Worm (Caenorhabditis elegans): ENCODE measurements around the gene pst-1.
A peak's percentile ranks its signal among the peaks of the same experiment; 100 is the strongest.

pst-1 gene

DNA sequence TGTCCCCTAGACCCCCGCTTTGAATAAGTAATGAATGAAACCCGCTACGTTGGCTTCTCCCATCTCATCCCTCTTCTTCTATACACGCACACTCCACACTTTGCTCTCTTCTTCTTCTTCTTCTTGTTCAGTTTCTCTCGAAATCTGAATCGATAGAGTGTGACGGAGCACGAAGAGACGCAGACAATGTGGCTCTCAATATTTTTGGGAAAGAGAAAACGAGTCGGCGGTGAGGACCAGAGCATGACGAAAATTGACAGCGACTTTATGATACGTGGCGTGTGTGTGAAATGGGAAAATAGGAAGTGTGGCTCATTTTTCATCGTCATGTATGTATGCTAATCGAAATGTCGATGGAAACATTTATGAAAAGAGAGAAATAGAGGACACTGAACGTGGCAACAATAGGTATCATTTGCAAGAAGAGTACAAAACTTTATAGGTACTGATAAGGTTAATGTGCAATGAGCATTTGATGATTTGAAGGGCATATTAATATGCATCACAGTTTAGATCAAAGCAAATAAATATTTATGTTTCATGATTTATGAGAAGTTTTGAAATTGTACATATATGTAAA is 48.3 kb downstream of the pst-1 start (continued):
- TF ChIP-seq cebp-1 (GFP tag; IDR thresholded peaks at IDR 0.05) = no peak
- TF ChIP-seq cebp-1 (tag; optimal IDR thresholded peaks at IDR 0.05) = no peak

DNA sequence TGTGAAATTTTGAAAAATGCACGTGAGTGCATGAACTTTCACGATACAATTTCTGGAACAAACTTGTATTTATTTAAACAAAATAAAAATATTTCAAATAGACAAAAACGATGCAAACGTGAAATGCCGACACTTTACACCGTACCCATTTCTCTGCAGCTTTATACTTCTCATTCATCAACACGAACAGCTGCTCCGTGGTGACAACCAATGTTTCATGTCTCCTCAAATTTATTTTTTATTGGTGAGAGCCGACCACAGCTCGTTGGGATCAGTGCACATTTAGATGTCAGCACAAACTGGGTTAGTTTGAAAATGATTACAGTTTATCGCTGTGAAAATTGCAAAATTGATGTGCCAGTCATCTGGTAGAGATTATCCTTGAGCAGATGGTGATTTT is 52.3 kb downstream of the pst-1 start:
- no peak for TF ChIP-seq hmg-1.2 (GFP tag; IDR thresholded peaks at IDR 0.05)
- no peak for TF ChIP-seq lsl-1 (GFP tag; optimal IDR thresholded peaks at IDR 0.05)
- no peak for TF ChIP-seq nhr-120 (GFP tag; IDR thresholded peaks at IDR 0.05)
- no peak for TF ChIP-seq nhr-179 (tag; optimal IDR thresholded peaks at IDR 0.05)

DNA sequence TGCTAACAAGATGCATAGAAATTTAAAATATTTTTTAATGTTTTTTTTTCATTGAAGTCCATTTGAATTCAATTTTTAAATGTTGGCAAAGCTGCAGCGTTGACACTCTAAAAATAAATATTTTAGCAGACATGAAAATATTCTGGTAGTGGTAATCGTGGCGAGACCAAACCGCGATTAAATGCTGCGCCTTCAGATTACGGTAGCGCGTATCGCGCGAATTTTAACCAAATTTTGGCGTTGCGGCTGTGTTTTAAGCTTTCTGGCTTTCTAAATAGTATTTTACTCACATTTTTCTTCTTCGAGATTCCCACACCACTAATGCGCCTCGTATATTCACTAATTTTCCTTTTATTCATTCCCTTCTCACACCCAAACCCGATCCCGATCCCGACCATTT is 52.8 kb downstream of the pst-1 start, which contains the start of gene cpg-4:
Gene cpg-4, plus strand, starts transcription at position 303 of the 400 bp plus-strand sequence.
- TF ChIP-seq F37B4.10 (GFP tag; IDR thresholded peaks at IDR 0.05) (no peak), tbx-9 (tag; optimal IDR thresholded peaks at IDR 0.05; ENCODE audit: borderline replicate concordance) (no peak), lsl-1 (GFP tag; optimal IDR thresholded peaks at IDR 0.05) (peak; percentile 97), madf-10 (tag; optimal IDR thresholded peaks at IDR 0.05) (no peak), F57C9.4 (tag; optimal IDR thresholded peaks at IDR 0.05) (no peak), hrde-1 (tag; optimal IDR thresholded peaks at IDR 0.05; ENCODE audit: borderline replicate concordance) (no peak), madf-6 (GFP tag; IDR thresholded peaks at IDR 0.05) (peak; percentile 98), ceh-100 (GFP tag; IDR thresholded peaks at IDR 0.05) (no peak), let-526 (GFP tag; IDR thresholded peaks at IDR 0.05) (no peak), F33H1.4 (GFP tag; IDR thresholded peaks at IDR 0.05) (peak; percentile 97), mcd-1 (GFP tag; IDR thresholded peaks at IDR 0.05) (no peak), mxl-1 (tag; optimal IDR thresholded peaks at IDR 0.05) (no peak), D2030.7 (GFP tag; IDR thresholded peaks at IDR 0.05) (peak; percentile 79), die-1 (tag; optimal IDR thresholded peaks at IDR 0.05) (no peak), unc-62 (GFP tag; optimal IDR thresholded peaks at IDR 0.05) (no peak), F39B2.1 (GFP tag; IDR thresholded peaks at IDR 0.05) (no peak), T26A5.8 (tag; optimal IDR thresholded peaks at IDR 0.05) (no peak), ztf-6 (GFP tag; IDR thresholded peaks at IDR 0.05) (no peak), hlh-12 (tag; optimal IDR thresholded peaks at IDR 0.05) (no peak), lir-1 (GFP tag; conservative IDR thresholded peaks at IDR 0.05) (peak; percentile 26; the same call in 1 of the 2 replicates), unc-130 (GFP tag; optimal IDR thresholded peaks at IDR 0.05) (no peak), pha-4 (tag; optimal IDR thresholded peaks at IDR 0.05) (no peak), dpl-1 (GFP tag; optimal IDR thresholded peaks at IDR 0.05) (peak; percentile 78), nhr-179 (tag; optimal IDR thresholded peaks at IDR 0.05) (no peak), snpc-4 (GFP tag; optimal IDR thresholded peaks at IDR 0.05) (no peak), snpc-4 (tag; optimal IDR thresholded peaks at IDR 0.05) (peak in 1 of 4 experiments; percentile 20), Y53G8AR.9 (GFP tag; conservative IDR thresholded peaks at IDR 0.05) (no peak), Y79H2A.3 (GFP tag; conservative IDR thresholded peaks at IDR 0.05) (0 out of 2 replicates have a peak, but pooled peaks have one; percentile 20), nfya-2 (GFP tag; IDR thresholded peaks at IDR 0.05) (no peak), attf-6 (GFP tag; IDR thresholded peaks at IDR 0.05) (no peak), F55B11.4 (tag; optimal IDR thresholded peaks at IDR 0.05; ENCODE audit: borderline replicate concordance, insufficient read depth) (no peak), ccch-3 (GFP tag; optimal IDR thresholded peaks at IDR 0.05) (no peak), sptf-2 (GFP tag; optimal IDR thresholded peaks at IDR 0.05) (no peak), ceh-91 (GFP tag; IDR thresholded peaks at IDR 0.05) (peak; percentile 85), lin-35 (GFP tag; optimal IDR thresholded peaks at IDR 0.05) (no peak), Y67H2A.10 (GFP tag; conservative IDR thresholded peaks at IDR 0.05) (no peak), snpc-1.1 (tag; optimal IDR thresholded peaks at IDR 0.05; ENCODE audit: insufficient read depth) (no peak), aptf-3 (GFP tag; IDR thresholded peaks at IDR 0.05) (no peak), athp-1 (tag; optimal IDR thresholded peaks at IDR 0.05) (no peak), Y53F4B.3 (GFP tag; IDR thresholded peaks at IDR 0.05) (no peak), C06A6.2 (GFP tag; conservative IDR thresholded peaks at IDR 0.05) (no peak), nhr-120 (GFP tag; IDR thresholded peaks at IDR 0.05) (no peak)

Measured in whole organism, young adult.